Worm (Caenorhabditis elegans) whole organism, late embryonic: Measurements from ENCODE around the gene H04D03.4.

ENCODE experiments used
- K09A11.1 ChIP-seq: sonication (generic microtip); optimal IDR thresholded peaks from 2 replicates; lab custom pipeline; 2017; ENCODE audit warnings: antibody characterized with exemption, mild to moderate bottlenecking, missing genetic modification characterization, missing compliant biosample characterization; ENCODE audit not compliant: insufficient read depth
- ahr-1 ChIP-seq: sonication (generic microtip); optimal IDR thresholded peaks from 2 replicates; lab custom pipeline; 2016; ENCODE audit warnings: missing genetic modification characterization, missing compliant biosample characterization
- ama-1 ChIP-seq: fragments of 150-350 bp; optimal IDR thresholded peaks from 2 replicates; lab custom pipeline; 2014
- ceh-18 ChIP-seq: sonication (generic microtip); optimal IDR thresholded peaks from 2 replicates; lab custom pipeline; 2016; ENCODE audit warnings: missing genetic modification characterization, missing compliant biosample characterization
- ceh-31 ChIP-seq: sonication (generic microtip); optimal IDR thresholded peaks from 2 replicates; lab custom pipeline; 2016; ENCODE audit warnings: missing genetic modification characterization, missing compliant biosample characterization
- ceh-9 ChIP-seq: sonication (generic microtip); optimal IDR thresholded peaks from 2 replicates; lab custom pipeline; 2016; ENCODE audit warnings: mild to moderate bottlenecking, missing genetic modification characterization, inconsistent platforms, missing compliant biosample characterization
- lin-11 ChIP-seq: fragments of 200-800 bp; sonication (Bioruptor generic); optimal IDR thresholded peaks from 2 replicates; lab custom pipeline; 2018; ENCODE audit warnings: mild to moderate bottlenecking, missing genetic modification characterization, missing compliant biosample characterization
- nfya-1 ChIP-seq: sonication (generic microtip); optimal IDR thresholded peaks from 2 replicates; lab custom pipeline; 2017; ENCODE audit warnings: missing genetic modification characterization, mild to moderate bottlenecking, missing compliant biosample characterization, antibody characterized with exemption, moderate library complexity
- pag-3 ChIP-seq: sonication (generic microtip); optimal IDR thresholded peaks from 2 replicates; lab custom pipeline; 2016; ENCODE audit warnings: missing compliant biosample characterization, missing genetic modification characterization, borderline replicate concordance
- pha-4 ChIP-seq: fragments of 150-350 bp; optimal IDR thresholded peaks from 2 replicates; lab custom pipeline; 2018; ENCODE audit warnings: missing biosample characterization, missing genetic modification reagents, missing genetic modification characterization
- pqm-1 ChIP-seq: sonication (generic microtip); optimal IDR thresholded peaks from 2 replicates; lab custom pipeline; 2016; ENCODE audit warnings: missing genetic modification characterization, missing compliant biosample characterization

ce11 chrIII:10451012-10451411 lies at the start of gene H04D03.4:
- TF ChIP-seq pag-3 (tag; lab: Kevin White, UChicago), result no peak
- no peak for TF ChIP-seq pqm-1 (tag; lab: Kevin White, UChicago)
- no peak for TF ChIP-seq ceh-9 (tag; lab: Kevin White, UChicago)
- TF ChIP-seq lin-11, result no peak
- TF ChIP-seq K09A11.1 (tag; lab: Kevin White, UChicago), result no peak
- TF ChIP-seq ceh-18 (tag; lab: Kevin White, UChicago), result no peak
- TF ChIP-seq nfya-1 (tag; lab: Kevin White, UChicago), result no peak
- no peak for TF ChIP-seq ceh-31 (tag; lab: Kevin White, UChicago)
- no peak for TF ChIP-seq ama-1 (lab: Kevin White, UChicago)
- TF ChIP-seq pha-4 (tag; lab: Kevin White, UChicago), result no peak
- TF ChIP-seq ahr-1 (tag; lab: Kevin White, UChicago), result no peak
